Fruit fly (Drosophila melanogaster): ENCODE data around the gene Rdl.

DNA sequence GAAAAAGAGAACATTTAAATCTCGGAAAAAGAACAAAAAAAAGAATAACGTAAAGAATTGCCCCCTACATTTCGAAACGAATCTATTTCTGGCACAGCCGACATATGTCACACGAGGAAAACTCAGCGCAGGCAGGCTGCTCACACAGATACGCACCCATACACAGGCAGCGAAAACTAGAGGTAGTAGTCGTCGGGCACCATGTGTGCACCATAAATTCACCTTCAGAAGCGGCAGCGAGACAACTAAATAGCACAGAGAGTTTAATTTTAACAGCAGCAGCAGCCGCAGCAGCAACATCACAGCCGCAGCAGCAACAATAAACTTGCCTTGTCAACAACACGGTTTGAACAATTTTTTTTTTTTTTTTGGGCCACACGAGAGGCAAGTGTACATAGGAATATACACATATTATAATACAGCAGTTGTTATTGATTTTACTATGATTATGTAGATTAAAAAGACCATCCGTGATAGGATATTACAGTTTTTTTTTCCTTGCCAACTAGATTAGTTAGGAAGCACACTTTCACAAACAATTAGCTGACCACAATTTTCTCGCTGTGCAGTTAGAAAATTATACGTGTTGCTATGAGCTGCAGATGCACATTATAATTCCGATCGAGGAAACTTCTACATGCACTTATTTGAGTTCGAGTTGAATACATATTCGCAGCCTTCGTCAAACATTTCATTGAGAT lies 68.2 kb downstream of the Rdl start:
- TF ChIP-seq psq (optimal IDR thresholded peaks at IDR 0.05), result no peak
- no peak for TF ChIP-seq Myc (optimal IDR thresholded peaks at IDR 0.05)
- no peak for TF ChIP-seq h (optimal IDR thresholded peaks at IDR 0.05)
- no peak for TF ChIP-seq insv (optimal IDR thresholded peaks at IDR 0.05)
- no peak for TF ChIP-seq ttk (optimal IDR thresholded peaks at IDR 0.05)
- no peak for TF ChIP-seq Sin3A (optimal IDR thresholded peaks at IDR 0.05)

Data from Kc167 (cell line).